Worm (Caenorhabditis elegans): Measurements from ENCODE around the gene T07D4.5.

ce11 chrII:8898582-8899356, 14.6 kb upstream of the T07D4.5 start:
- TF ChIP-seq snpc-4 (GFP tag; optimal IDR thresholded peaks at IDR 0.05), result no peak
- TF ChIP-seq snpc-4 (tag; optimal IDR thresholded peaks at IDR 0.05), result no peak
- no peak for TF ChIP-seq sptf-2 (GFP tag; optimal IDR thresholded peaks at IDR 0.05)
- TF ChIP-seq Y79H2A.3 (GFP tag; conservative IDR thresholded peaks at IDR 0.05), result no peak
- TF ChIP-seq him-1 (tag; optimal IDR thresholded peaks at IDR 0.05), result no peak
- TF ChIP-seq B0035.1 (tag; optimal IDR thresholded peaks at IDR 0.05), result no peak
- TF ChIP-seq unc-62 (GFP tag; optimal IDR thresholded peaks at IDR 0.05), result no peak
- TF ChIP-seq hmg-20 (GFP tag; IDR thresholded peaks at IDR 0.05), result no peak
- TF ChIP-seq B0261.1 (tag; optimal IDR thresholded peaks at IDR 0.05), result no peak
- no peak for TF ChIP-seq lin-54 (GFP tag; optimal IDR thresholded peaks at IDR 0.05)
- no peak for TF ChIP-seq rcor-1 (GFP tag; IDR thresholded peaks at IDR 0.05)
- no peak for TF ChIP-seq ekl-4 (GFP tag; IDR thresholded peaks at IDR 0.05)
- TF ChIP-seq nhr-179 (tag; optimal IDR thresholded peaks at IDR 0.05), result no peak
- TF ChIP-seq atf-7 (tag; optimal IDR thresholded peaks at IDR 0.05), result no peak
- no peak for TF ChIP-seq akir-1 (GFP tag; optimal IDR thresholded peaks at IDR 0.05)

Data from whole organism, young adult.